Worm (Caenorhabditis elegans) whole organism, L2 larva: Measurements from ENCODE around the gene kvs-5.

Experiments used
- ZK546.5 ChIP-seq: sonication (generic microtip); optimal IDR thresholded peaks from 2 replicates; lab custom pipeline; 2017; ENCODE audit warnings: missing biosample characterization, missing genetic modification characterization
- aly-2 ChIP-seq: fragments of 150-350 bp; optimal IDR thresholded peaks from 2 replicates; lab custom pipeline; 2014; ENCODE audit warnings: missing biosample characterization, missing genetic modification characterization
- ama-1 ChIP-seq: fragments of 150-350 bp; optimal IDR thresholded peaks from 2 replicates; lab custom pipeline; 2018; ENCODE audit warnings: inconsistent platforms
- blmp-1 ChIP-seq: sonication (generic microtip); optimal IDR thresholded peaks from 2 replicates; lab custom pipeline; 2017; ENCODE audit warnings: missing genetic modification characterization, mild to moderate bottlenecking, missing compliant biosample characterization, antibody characterized with exemption, moderate library complexity; ENCODE audit not compliant: insufficient read depth
- fos-1 ChIP-seq: fragments of 150-350 bp; optimal IDR thresholded peaks from 2 replicates; lab custom pipeline; 2014; ENCODE audit warnings: missing biosample characterization, missing genetic modification characterization
- lin-13 ChIP-seq: fragments of 150-350 bp; optimal IDR thresholded peaks from 2 replicates; lab custom pipeline; 2014; ENCODE audit warnings: missing biosample characterization, missing genetic modification reagents, missing genetic modification characterization
- nhr-21 ChIP-seq: fragments of 150-350 bp; optimal IDR thresholded peaks from 2 replicates; lab custom pipeline; 2014; ENCODE audit warnings: missing biosample characterization, missing genetic modification characterization
- nhr-237 ChIP-seq: fragments of 150-350 bp; optimal IDR thresholded peaks from 2 replicates; lab custom pipeline; 2014; ENCODE audit warnings: missing biosample characterization, missing genetic modification characterization
- sma-3 ChIP-seq: sonication (generic microtip); optimal IDR thresholded peaks from 2 replicates; lab custom pipeline; 2016; ENCODE audit warnings: missing genetic modification reagents, missing genetic modification characterization, missing compliant biosample characterization
- unc-62 ChIP-seq: fragments of 150-350 bp; optimal IDR thresholded peaks from 2 replicates; lab custom pipeline; 2014; ENCODE audit warnings: missing biosample characterization, missing genetic modification reagents, missing genetic modification characterization
- zag-1 ChIP-seq: fragments of 150-350 bp; optimal IDR thresholded peaks from 2 replicates; lab custom pipeline; 2014; ENCODE audit warnings: missing biosample characterization, missing genetic modification characterization

- TF ChIP-seq ZK546.5 (tag; lab: Kevin White, UChicago) (no peak), ama-1 (lab: Kevin White, UChicago) (no peak), blmp-1 (tag; lab: Kevin White, UChicago) (no peak), fos-1 (tag; lab: Kevin White, UChicago) (no peak), lin-13 (GFP tag; lab: Kevin White, UChicago) (no peak), nhr-21 (no peak), unc-62 (GFP tag; lab: Kevin White, UChicago) (no peak), sma-3 (GFP tag; lab: Kevin White, UChicago) (no peak), aly-2 (tag; lab: Kevin White, UChicago) (no peak), nhr-237 (no peak), zag-1 (tag; lab: Kevin White, UChicago) (no peak)
Observed at ce11 chrIV:740674-741073, 4.1 kb downstream of the kvs-5 start.
